Worm (Caenorhabditis elegans) whole organism, L4 larva: ENCODE measurements around the gene clec-125.
"Not testable (repeated sequence)": the region's sequence is repeated elsewhere in the genome, so short reads cannot be mapped to it uniquely, and the experiment has no call there.

ENCODE experiments used
- D1046.2 ChIP-seq: fragments of 200-800 bp; sonication (Bioruptor generic); IDR thresholded peaks from 2 replicates; pipeline ENCODE4 v1.3.6; 2022; ENCODE audit warnings: missing genetic modification characterization, missing compliant biosample characterization
- lin-15B ChIP-seq: fragments of 150-350 bp; sonication (generic microtip); optimal IDR thresholded peaks from 3 replicates; lab custom pipeline; 2014; ENCODE audit warnings: missing biosample characterization, missing genetic modification characterization
- nhr-77 ChIP-seq: fragments of 150-350 bp; optimal IDR thresholded peaks from 2 replicates; lab custom pipeline; 2014; ENCODE audit warnings: missing biosample characterization, missing genetic modification characterization
- unc-39 ChIP-seq: sonication (generic microtip); optimal IDR thresholded peaks from 2 replicates; lab custom pipeline; 2017; ENCODE audit warnings: missing biosample characterization, missing genetic modification characterization

- TF ChIP-seq lin-15B; unc-39 (tag; lab: Kevin White, UChicago): not testable (repeated sequence)
- TF ChIP-seq D1046.2 (0 out of 2 replicates have a peak, but pooled peaks have one; percentile 80), nhr-77 (tag; lab: Kevin White, UChicago) (peak; percentile 4)
Measured at ce11 chrII:3567576-3567975, 51.8 kb downstream of the clec-125 start.
